Worm (Caenorhabditis elegans): Measurements from ENCODE around the gene C13G5.2.
A peak's percentile ranks its signal among the peaks of the same experiment; 100 is the strongest.

The C13G5.2 gene

DNA sequence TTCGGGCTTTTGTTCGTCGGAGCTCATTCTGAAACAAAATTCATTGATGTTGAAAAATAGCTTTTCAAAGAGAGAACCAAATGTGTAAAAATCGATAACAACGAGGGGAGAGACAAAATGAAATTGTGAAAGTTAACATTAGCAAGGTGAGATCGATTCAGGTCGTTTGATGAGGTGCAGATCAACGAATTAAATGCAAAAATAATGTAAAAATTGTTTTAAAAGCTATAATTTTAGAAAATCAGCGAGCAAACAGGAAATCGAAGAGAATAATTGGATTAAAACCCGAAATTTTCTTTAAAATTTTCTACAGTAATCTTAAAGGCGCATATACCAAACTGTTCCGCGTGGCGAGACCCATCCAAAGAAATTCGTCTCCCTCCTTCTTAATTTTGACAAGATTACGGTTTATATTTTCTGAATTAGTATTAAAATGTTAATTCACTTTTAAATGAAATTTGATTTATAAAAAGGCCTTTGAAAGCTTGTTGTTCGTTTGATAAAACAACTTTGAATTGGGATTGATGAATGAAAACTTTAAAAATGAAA, at the start of gene C13G5.2 (continued):
- TF ChIP-seq ztf-3 (GFP tag; optimal IDR thresholded peaks at IDR 0.05): no peak
- TF ChIP-seq hlh-12 (tag; optimal IDR thresholded peaks at IDR 0.05): no peak
- TF ChIP-seq F22D6.2 (tag; optimal IDR thresholded peaks at IDR 0.05): no peak
- no peak for TF ChIP-seq pha-4 (tag; optimal IDR thresholded peaks at IDR 0.05)
- TF ChIP-seq nhr-27 (tag; optimal IDR thresholded peaks at IDR 0.05): no peak
- TF ChIP-seq lsl-1 (GFP tag; optimal IDR thresholded peaks at IDR 0.05): peak; percentile 94
- no peak for TF ChIP-seq hmg-20 (GFP tag; IDR thresholded peaks at IDR 0.05)
- TF ChIP-seq C17E4.6 (GFP tag; IDR thresholded peaks at IDR 0.05): no peak
- TF ChIP-seq gei-17 (GFP tag; optimal IDR thresholded peaks at IDR 0.05): no peak
- TF ChIP-seq F23B12.7 (tag; optimal IDR thresholded peaks at IDR 0.05; ENCODE audit: insufficient read depth): no peak
- TF ChIP-seq egrh-3 (GFP tag; IDR thresholded peaks at IDR 0.05): no peak
- TF ChIP-seq T26A5.8 (tag; optimal IDR thresholded peaks at IDR 0.05): no peak
- TF ChIP-seq zfh-2 (GFP tag; conservative IDR thresholded peaks at IDR 0.05): no peak
- no peak for TF ChIP-seq cebp-1 (GFP tag; IDR thresholded peaks at IDR 0.05)
- TF ChIP-seq cebp-1 (tag; optimal IDR thresholded peaks at IDR 0.05): no peak
- TF ChIP-seq tbx-9 (tag; optimal IDR thresholded peaks at IDR 0.05; ENCODE audit: borderline replicate concordance): no peak
- no peak for TF ChIP-seq nfyb-1 (GFP tag; IDR thresholded peaks at IDR 0.05)
- peak; percentile 87 for TF ChIP-seq xnd-1 (tag; optimal IDR thresholded peaks at IDR 0.05)
- TF ChIP-seq unc-62 (GFP tag; optimal IDR thresholded peaks at IDR 0.05): no peak

DNA sequence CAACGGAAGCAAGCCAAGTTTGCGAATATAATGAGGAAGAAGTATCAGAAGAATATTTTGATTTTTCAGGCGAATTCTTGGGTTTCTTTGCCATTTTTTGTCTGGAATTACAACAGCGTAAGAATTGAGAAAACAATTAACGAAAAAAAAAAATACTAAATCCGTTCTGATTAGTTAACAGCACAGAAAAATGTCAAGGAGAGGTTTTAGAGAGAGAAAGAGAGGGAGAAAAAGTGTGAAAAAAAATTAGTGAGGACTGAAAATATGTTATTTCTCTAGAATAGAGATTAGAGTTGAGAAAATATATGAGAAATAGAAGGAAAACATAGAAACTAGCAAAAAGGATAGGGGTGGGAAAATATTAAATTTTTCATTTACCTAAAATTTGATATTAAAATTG, 49.1 kb upstream of the C13G5.2 start, which contains the start of gene dpy-19:
TSS of gene dpy-19 (minus strand) at position 101 of the 400 bp plus-strand sequence.
- TF ChIP-seq lir-1 (GFP tag; conservative IDR thresholded peaks at IDR 0.05): no peak

DNA sequence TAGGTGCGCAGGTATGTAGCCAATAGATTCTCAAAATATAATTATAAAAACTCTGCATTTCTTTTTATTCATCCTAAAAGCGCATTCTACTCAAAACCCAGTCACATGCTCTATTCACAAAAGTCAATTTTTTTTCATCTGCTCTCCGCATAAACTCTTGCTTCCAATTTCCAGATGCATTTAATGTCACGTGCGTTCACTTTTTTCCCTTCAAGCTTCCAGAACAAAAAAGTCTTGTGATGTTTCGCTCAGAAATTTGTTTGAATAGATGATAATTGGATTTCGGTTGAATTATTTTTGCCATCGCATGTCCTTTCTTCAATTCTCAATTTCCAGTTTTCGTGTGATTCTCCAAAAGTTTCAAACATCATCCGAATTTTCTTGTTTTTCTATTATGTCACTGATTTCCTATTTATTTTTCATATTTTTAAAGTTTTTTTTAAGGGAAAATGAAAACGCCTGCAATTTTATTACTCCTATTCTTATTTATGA, 46.7 kb upstream of the C13G5.2 start, which contains the start of gene F22B7.1:
TSS of gene F22B7.1 (plus strand) at position 442 of the 492 bp plus-strand sequence.
- TF ChIP-seq ceh-40 (GFP tag; IDR thresholded peaks at IDR 0.05): no peak
- no peak for TF ChIP-seq tbx-9 (tag; optimal IDR thresholded peaks at IDR 0.05; ENCODE audit: borderline replicate concordance)
- TF ChIP-seq T26A5.8 (tag; optimal IDR thresholded peaks at IDR 0.05): no peak
- TF ChIP-seq ceh-58 (GFP tag; IDR thresholded peaks at IDR 0.05): no peak
- TF ChIP-seq ztf-25 (GFP tag; IDR thresholded peaks at IDR 0.05): no peak
- TF ChIP-seq F22D6.2 (tag; optimal IDR thresholded peaks at IDR 0.05): no peak
- no peak for TF ChIP-seq mcd-1 (GFP tag; IDR thresholded peaks at IDR 0.05)
- TF ChIP-seq aptf-2 (GFP tag; conservative IDR thresholded peaks at IDR 0.05): no peak
- no peak for TF ChIP-seq lin-35 (GFP tag; optimal IDR thresholded peaks at IDR 0.05)
- no peak for TF ChIP-seq unc-62 (GFP tag; optimal IDR thresholded peaks at IDR 0.05)
- TF ChIP-seq hlh-26 (GFP tag; conservative IDR thresholded peaks at IDR 0.05): no peak
- TF ChIP-seq hrde-1 (tag; optimal IDR thresholded peaks at IDR 0.05; ENCODE audit: borderline replicate concordance): no peak
- TF ChIP-seq Y95B8A.8 (GFP tag; IDR thresholded peaks at IDR 0.05): no peak

DNA sequence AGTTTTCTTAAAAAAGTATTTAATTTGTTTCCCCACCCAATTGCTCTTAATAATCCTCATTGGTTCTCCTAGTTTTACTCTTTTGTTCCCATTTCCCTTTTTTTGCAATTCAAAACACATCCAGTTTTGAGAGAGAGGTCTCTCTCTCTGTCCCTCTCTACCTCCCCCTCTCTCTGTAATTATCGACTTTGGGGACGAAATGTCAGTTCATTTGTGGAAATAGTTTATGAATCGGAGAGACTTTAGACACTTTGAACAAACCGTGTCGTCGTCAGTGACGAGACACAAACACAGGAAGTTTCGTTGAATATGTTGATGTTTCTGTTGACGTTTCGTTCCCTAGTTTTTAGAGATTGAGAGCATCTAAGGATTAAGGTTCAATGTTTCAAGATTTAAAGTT, 44.9 kb upstream of the C13G5.2 start:
- TF ChIP-seq F22D6.2 (tag; optimal IDR thresholded peaks at IDR 0.05): no peak
- no peak for TF ChIP-seq mes-4 (tag; optimal IDR thresholded peaks at IDR 0.05)
- no peak for TF ChIP-seq sdz-38 (tag; optimal IDR thresholded peaks at IDR 0.05)
- no peak for TF ChIP-seq ceh-58 (GFP tag; IDR thresholded peaks at IDR 0.05)
- no peak for TF ChIP-seq snpc-4 (GFP tag; optimal IDR thresholded peaks at IDR 0.05)
- no peak for TF ChIP-seq snpc-4 (tag; optimal IDR thresholded peaks at IDR 0.05)
- no peak for TF ChIP-seq cebp-2 (GFP tag; IDR thresholded peaks at IDR 0.05)
- no peak for TF ChIP-seq nhr-27 (tag; optimal IDR thresholded peaks at IDR 0.05)
- no peak for TF ChIP-seq ceh-91 (GFP tag; IDR thresholded peaks at IDR 0.05)
- TF ChIP-seq nfya-1 (tag; optimal IDR thresholded peaks at IDR 0.05; ENCODE audit: borderline replicate concordance, insufficient read depth): no peak
- no peak for TF ChIP-seq lin-40 (tag; optimal IDR thresholded peaks at IDR 0.05)
- no peak for TF ChIP-seq madf-10 (tag; optimal IDR thresholded peaks at IDR 0.05)
- no peak for TF ChIP-seq D2030.7 (GFP tag; IDR thresholded peaks at IDR 0.05)

Data from whole organism, young adult.